Worm (Caenorhabditis elegans): ENCODE results near the gene aos-1.

DNA sequence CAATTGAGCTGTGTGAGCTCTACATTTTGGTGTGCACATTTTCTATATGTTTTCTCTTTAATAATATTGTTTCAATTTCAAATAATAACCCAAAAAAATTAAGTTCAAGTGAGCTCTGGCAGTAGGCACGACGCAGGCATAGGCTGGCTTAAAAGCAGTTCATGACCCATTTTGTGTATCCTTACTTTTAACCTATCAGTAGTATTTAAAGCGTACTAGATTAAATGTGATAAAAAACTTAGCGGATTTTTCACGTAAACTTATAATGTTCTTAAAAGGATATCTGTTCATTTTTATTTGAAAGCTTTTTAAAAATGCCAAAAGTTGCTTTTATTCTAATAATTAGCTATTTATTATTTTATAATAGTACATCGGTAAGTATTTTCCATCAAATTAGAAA lies 6.8 kb downstream of the aos-1 start, which contains the start of gene C08B6.6:
- TF ChIP-seq sea-1 (GFP tag; conservative IDR thresholded peaks at IDR 0.05): no peak
- TF ChIP-seq tbx-37 (GFP tag; conservative IDR thresholded peaks at IDR 0.05): no peak
- no peak for TF ChIP-seq ama-1 (optimal IDR thresholded peaks at IDR 0.05)
- TF ChIP-seq ceh-36 (tag; optimal IDR thresholded peaks at IDR 0.05): no peak
- TF ChIP-seq hmbx-1 (tag; optimal IDR thresholded peaks at IDR 0.05): no peak
- TF ChIP-seq hnd-1 (tag; optimal IDR thresholded peaks at IDR 0.05): no peak
- no peak for TF ChIP-seq B0310.2 (tag; optimal IDR thresholded peaks at IDR 0.05)
- no peak for TF ChIP-seq flt-1 (GFP tag; IDR thresholded peaks at IDR 0.05)
- TF ChIP-seq ceh-13 (GFP tag; optimal IDR thresholded peaks at IDR 0.05): no peak
- no peak for TF ChIP-seq aly-1 (tag; optimal IDR thresholded peaks at IDR 0.05)
- TF ChIP-seq tra-4 (tag; optimal IDR thresholded peaks at IDR 0.05): no peak
- TF ChIP-seq F13C5.2 (tag; optimal IDR thresholded peaks at IDR 0.05): no peak
- no peak for TF ChIP-seq ets-7 (tag; optimal IDR thresholded peaks at IDR 0.05)
- TF ChIP-seq scrt-1 (GFP tag; IDR thresholded peaks at IDR 0.05): no peak
